Fruit fly (Drosophila melanogaster) whole organism, embryonic: ENCODE data around the gene CG1801.

ENCODE experiments used
- CG10274 ChIP-seq: fragments of 200-800 bp; sonication (Bioruptor generic); optimal IDR thresholded peaks from 3 replicates; lab custom pipeline; 2017; ENCODE audit warnings: missing biosample characterization, mild to moderate bottlenecking, missing genetic modification characterization
- CG10462 ChIP-seq: fragments of 200-800 bp; sonication (Bioruptor generic); optimal IDR thresholded peaks from 2 replicates; lab custom pipeline; 2016; ENCODE audit warnings: missing biosample characterization, missing genetic modification characterization
- CG10654 ChIP-seq: fragments of 200-800 bp; sonication (Bioruptor generic); optimal IDR thresholded peaks from 2 replicates; lab custom pipeline; 2016; ENCODE audit warnings: missing biosample characterization, missing genetic modification characterization
- CG11085 ChIP-seq: fragments of 200-800 bp; sonication (Bioruptor generic); IDR thresholded peaks from 2 replicates; pipeline ENCODE4 v1.3.6; 2022; ENCODE audit warnings: missing biosample characterization, missing genetic modification characterization
- CG11093 ChIP-seq: fragments of 200-800 bp; sonication (Bioruptor generic); IDR thresholded peaks from 3 replicates; pipeline ENCODE4 v1.3.6; 2022; ENCODE audit warnings: missing biosample characterization, missing genetic modification characterization
- CG11456 ChIP-seq: fragments of 200-800 bp; sonication (Bioruptor generic); IDR thresholded peaks from 3 replicates; pipeline ENCODE4 v1.3.6; 2022; ENCODE audit warnings: missing biosample characterization, missing genetic modification characterization
- CG11504 ChIP-seq: fragments of 200-800 bp; sonication (Bioruptor generic); optimal IDR thresholded peaks from 3 replicates; lab custom pipeline; 2019; ENCODE audit warnings: missing biosample characterization, mild to moderate bottlenecking, missing genetic modification characterization, moderate library complexity
- CG12219 ChIP-seq: fragments of 200-800 bp; sonication (Bioruptor generic); optimal IDR thresholded peaks from 3 replicates; lab custom pipeline; 2018; ENCODE audit warnings: missing biosample characterization, mild to moderate bottlenecking, missing genetic modification characterization
- CG12769 ChIP-seq: fragments of 200-800 bp; sonication (Bioruptor generic); optimal IDR thresholded peaks from 2 replicates; lab custom pipeline; 2019; ENCODE audit warnings: missing biosample characterization, mild to moderate bottlenecking, missing genetic modification characterization, moderate library complexity
- CG13296 ChIP-seq: fragments of 200-800 bp; sonication (Bioruptor generic); optimal IDR thresholded peaks from 3 replicates; lab custom pipeline; 2018; ENCODE audit warnings: missing biosample characterization, mild to moderate bottlenecking, missing genetic modification characterization
- CG15269 ChIP-seq: fragments of 200-800 bp; sonication (Bioruptor generic); optimal IDR thresholded peaks from 2 replicates; lab custom pipeline; 2018; ENCODE audit warnings: missing biosample characterization, mild to moderate bottlenecking, missing genetic modification characterization, moderate library complexity
- CG1529 ChIP-seq: fragments of 200-800 bp; sonication (Bioruptor generic); optimal IDR thresholded peaks from 3 replicates; lab custom pipeline; 2018; ENCODE audit warnings: missing biosample characterization, missing genetic modification characterization
- CG15479 ChIP-seq: fragments of 200-800 bp; sonication (Bioruptor generic); optimal IDR thresholded peaks from 3 replicates; lab custom pipeline; 2019; ENCODE audit warnings: missing biosample characterization, mild to moderate bottlenecking, missing genetic modification characterization, moderate library complexity
- CG2199 ChIP-seq: fragments of 200-800 bp; sonication (Bioruptor generic); IDR thresholded peaks from 3 replicates; pipeline ENCODE4 v1.3.6; 2022; ENCODE audit warnings: missing biosample characterization, missing genetic modification characterization
- CG2712 ChIP-seq: fragments of 200-800 bp; optimal IDR thresholded peaks from 3 replicates; lab custom pipeline; 2019; ENCODE audit warnings: missing biosample characterization, mild to moderate bottlenecking, missing genetic modification characterization, moderate library complexity
- CG42726 ChIP-seq: fragments of 200-800 bp; sonication (Bioruptor generic); IDR thresholded peaks from 2 replicates; pipeline ENCODE4 v1.3.6; 2022; ENCODE audit warnings: missing biosample characterization, missing genetic modification characterization; ENCODE audit not compliant: partially characterized antibody
- CG6272 ChIP-seq: fragments of 200-800 bp; sonication (Bioruptor generic); IDR thresholded peaks from 2 replicates; pipeline ENCODE4 v1.3.6; 2022; ENCODE audit warnings: missing biosample characterization, missing genetic modification characterization
- CG6765 ChIP-seq: fragments of 200-800 bp; sonication (Bioruptor generic); optimal IDR thresholded peaks from 3 replicates; lab custom pipeline; 2017; ENCODE audit warnings: missing biosample characterization, mild to moderate bottlenecking, missing genetic modification characterization
- CG7786 ChIP-seq: fragments of 200-800 bp; sonication (Bioruptor generic); optimal IDR thresholded peaks from 2 replicates; lab custom pipeline; 2016; ENCODE audit warnings: missing biosample characterization, missing genetic modification characterization
- CG8924 ChIP-seq: fragments of 200-800 bp; optimal IDR thresholded peaks from 3 replicates; lab custom pipeline; 2019; ENCODE audit warnings: missing biosample characterization, mild to moderate bottlenecking, missing genetic modification characterization, moderate library complexity
- CG9876 ChIP-seq: fragments of 200-800 bp; sonication (Bioruptor generic); optimal IDR thresholded peaks from 2 replicates; lab custom pipeline; 2016; ENCODE audit warnings: missing biosample characterization, missing genetic modification characterization
- CG9932 ChIP-seq: fragments of 200-800 bp; sonication (Bioruptor generic); IDR thresholded peaks from 2 replicates; pipeline ENCODE4 v1.3.6; 2022; ENCODE audit warnings: missing biosample characterization, missing genetic modification characterization
- D19A ChIP-seq: fragments of 200-800 bp; optimal IDR thresholded peaks from 3 replicates; lab custom pipeline; 2019; ENCODE audit warnings: missing biosample characterization, mild to moderate bottlenecking, missing genetic modification characterization, moderate library complexity
- Dp ChIP-seq: fragments of 200-800 bp; sonication (Bioruptor generic); optimal IDR thresholded peaks from 2 replicates; lab custom pipeline; 2018; ENCODE audit warnings: missing biosample characterization, mild to moderate bottlenecking, missing genetic modification characterization, moderate library complexity
- E2f2 ChIP-seq: fragments of 200-800 bp; sonication (Bioruptor generic); IDR thresholded peaks from 2 replicates; pipeline ENCODE4 v1.3.6; 2022; ENCODE audit warnings: missing biosample characterization, missing genetic modification characterization
- HLH54F ChIP-seq: fragments of 200-800 bp; sonication (Bioruptor generic); optimal IDR thresholded peaks from 3 replicates; lab custom pipeline; 2016; ENCODE audit warnings: missing biosample characterization, missing genetic modification characterization
- Jarid2 ChIP-seq: fragments of 200-800 bp; sonication (Bioruptor generic); optimal IDR thresholded peaks from 3 replicates; lab custom pipeline; 2017; ENCODE audit warnings: mild to moderate bottlenecking, missing biosample characterization, missing genetic modification reagents, missing genetic modification characterization
- NC2β ChIP-seq: fragments of 200-800 bp; sonication (Bioruptor generic); optimal IDR thresholded peaks from 2 replicates; lab custom pipeline; 2016; ENCODE audit warnings: missing biosample characterization, missing genetic modification characterization
- Neu2 ChIP-seq: fragments of 200-800 bp; sonication (Bioruptor generic); optimal IDR thresholded peaks from 3 replicates; lab custom pipeline; 2016; ENCODE audit warnings: missing biosample characterization, missing genetic modification characterization, borderline replicate concordance
- Ptx1 ChIP-seq: fragments of 200-800 bp; sonication (Bioruptor generic); IDR thresholded peaks from 2 replicates; pipeline ENCODE4 v1.3.6; 2022; ENCODE audit warnings: missing biosample characterization, missing genetic modification characterization
- Ssrp ChIP-seq: fragments of 200-800 bp; sonication (Bioruptor generic); optimal IDR thresholded peaks from 2 replicates; lab custom pipeline; 2018; ENCODE audit warnings: missing biosample characterization, mild to moderate bottlenecking, missing genetic modification characterization, moderate library complexity
- Vsx1 ChIP-seq: fragments of 200-800 bp; sonication (Bioruptor generic); optimal IDR thresholded peaks from 2 replicates; lab custom pipeline; 2017; ENCODE audit warnings: missing biosample characterization, mild to moderate bottlenecking, missing genetic modification characterization, missing genetic modification reagents
- Xbp1 ChIP-seq: fragments of 200-800 bp; sonication (Bioruptor generic); optimal IDR thresholded peaks from 3 replicates; lab custom pipeline; 2016; ENCODE audit warnings: missing biosample characterization, mild to moderate bottlenecking, missing genetic modification characterization
- bab2 ChIP-seq: fragments of 200-800 bp; sonication (Bioruptor generic); optimal IDR thresholded peaks from 2 replicates; lab custom pipeline; 2016; ENCODE audit warnings: missing biosample characterization, missing genetic modification characterization
- br ChIP-seq: fragments of >200 bp; optimal IDR thresholded peaks from 2 replicates; lab custom pipeline; 2017
- cwo ChIP-seq: fragments of 200-800 bp; sonication (Bioruptor generic); optimal IDR thresholded peaks from 3 replicates; lab custom pipeline; 2017; ENCODE audit warnings: missing biosample characterization, missing genetic modification characterization, mild to moderate bottlenecking, moderate library complexity, missing genetic modification reagents
- dan ChIP-seq: fragments of 200-800 bp; sonication (Bioruptor generic); IDR thresholded peaks from 2 replicates; pipeline ENCODE4 v1.3.6; 2022; ENCODE audit warnings: missing biosample characterization, missing genetic modification characterization
- disco-r ChIP-seq: fragments of 200-800 bp; sonication (Bioruptor generic); optimal IDR thresholded peaks from 2 replicates; lab custom pipeline; 2016; ENCODE audit warnings: missing biosample characterization, missing genetic modification characterization
- gt ChIP-seq: fragments of 200-800 bp; sonication (Bioruptor generic); IDR thresholded peaks from 2 replicates; pipeline ENCODE4 v1.3.6; 2022; ENCODE audit warnings: missing biosample characterization, missing genetic modification characterization
- her ChIP-seq: fragments of 200-800 bp; sonication (Bioruptor generic); optimal IDR thresholded peaks from 2 replicates; lab custom pipeline; 2016; ENCODE audit warnings: missing biosample characterization, missing genetic modification characterization
- jigr1 ChIP-seq: fragments of 200-800 bp; sonication (Bioruptor generic); IDR thresholded peaks from 3 replicates; pipeline ENCODE4 v1.3.6; 2022; ENCODE audit warnings: missing biosample characterization, missing genetic modification characterization
- jumu ChIP-seq: fragments of 200-800 bp; sonication (Bioruptor generic); optimal IDR thresholded peaks from 3 replicates; lab custom pipeline; 2016; ENCODE audit warnings: missing biosample characterization, missing genetic modification characterization
- nom ChIP-seq: fragments of 200-800 bp; sonication (Bioruptor generic); optimal IDR thresholded peaks from 2 replicates; lab custom pipeline; 2017; ENCODE audit warnings: missing biosample characterization, missing genetic modification characterization, mild to moderate bottlenecking, moderate library complexity, missing genetic modification reagents
- pum ChIP-seq: fragments of 200-800 bp; sonication (Bioruptor generic); optimal IDR thresholded peaks from 2 replicates; lab custom pipeline; 2016; ENCODE audit warnings: missing biosample characterization, missing genetic modification characterization
- row ChIP-seq: fragments of 200-800 bp; sonication (Bioruptor generic); IDR thresholded peaks from 3 replicates; pipeline ENCODE4 v1.3.6; 2022; ENCODE audit warnings: missing biosample characterization, missing genetic modification characterization
- shn ChIP-seq: fragments of 200-800 bp; sonication (Bioruptor generic); optimal IDR thresholded peaks from 3 replicates; lab custom pipeline; 2016; ENCODE audit warnings: missing biosample characterization, missing genetic modification characterization
- sisA ChIP-seq: fragments of 200-800 bp; sonication (Bioruptor generic); IDR thresholded peaks from 2 replicates; pipeline ENCODE4 v1.3.6; 2022; ENCODE audit warnings: missing biosample characterization, missing genetic modification characterization
- so ChIP-seq: fragments of 200-800 bp; sonication (Bioruptor generic); IDR thresholded peaks from 3 replicates; pipeline ENCODE4 v1.3.6; 2022; ENCODE audit warnings: missing biosample characterization, missing genetic modification characterization
- tin ChIP-seq: fragments of 200-800 bp; sonication (Bioruptor generic); optimal IDR thresholded peaks from 3 replicates; lab custom pipeline; 2016; ENCODE audit warnings: missing biosample characterization, missing genetic modification characterization
- usp ChIP-seq: fragments of >200 bp; optimal IDR thresholded peaks from 2 replicates; lab custom pipeline; 2017; ENCODE audit warnings: missing biosample characterization, missing genetic modification characterization
- z ChIP-seq: fragments of 200-800 bp; sonication (Bioruptor generic); IDR thresholded peaks from 3 replicates; pipeline ENCODE4 v1.3.6; 2022; ENCODE audit warnings: missing biosample characterization, missing genetic modification characterization

The CG1801 gene

DNA sequence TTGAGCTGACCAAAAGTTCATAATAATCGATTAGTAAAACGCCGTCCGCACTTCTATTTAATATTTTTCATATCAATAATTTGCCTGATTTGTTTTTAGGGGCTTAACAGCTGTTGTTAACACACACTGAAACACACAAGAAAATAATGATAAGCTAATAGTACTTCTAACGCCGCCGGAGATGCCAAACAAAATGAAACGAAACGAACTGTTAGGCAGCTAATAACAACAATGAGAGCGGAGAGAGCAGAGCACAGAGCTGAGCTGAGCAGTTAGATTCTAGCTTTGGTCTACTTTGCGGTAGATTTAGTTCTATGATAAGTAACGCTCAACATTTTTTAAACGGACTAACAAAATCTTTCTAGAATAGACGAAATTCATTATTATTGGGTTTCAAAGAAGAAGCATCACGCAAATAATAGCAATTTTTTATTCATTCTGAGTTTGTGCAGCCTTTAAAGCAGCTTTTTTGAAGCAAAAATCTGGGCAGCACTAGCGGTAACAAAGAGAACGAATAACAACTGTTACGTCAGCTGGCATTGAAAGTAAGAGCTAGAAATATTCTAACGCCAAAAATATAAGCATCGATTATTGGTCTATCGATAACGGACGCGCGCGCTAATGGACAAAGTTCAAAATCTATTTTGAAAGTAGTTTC, 10.7 kb downstream of the CG1801 start, which contains the start of gene Abca3:
Gene Abca3, minus strand, starts transcription at position 181 of the 658 bp plus-strand sequence.
- peak; percentile 57 for TF ChIP-seq tin
- no peak for TF ChIP-seq dan (GFP tag; lab: Robert Waterston, UW)
- TF ChIP-seq Neu2, result no peak
- no peak for TF ChIP-seq nom (GFP tag; lab: Kevin White, UChicago)
- TF ChIP-seq CG6765 (GFP tag; lab: Kevin White, UChicago), result peak; percentile 50
- TF ChIP-seq CG9932 (GFP tag; lab: Robert Waterston, UW), result peak; percentile 78
- TF ChIP-seq Xbp1 (GFP tag; lab: Kevin White, UChicago), result peak; percentile 55
- peak; percentile 68 for TF ChIP-seq Ptx1 (GFP tag; lab: Robert Waterston, UW)
- TF ChIP-seq Ssrp, result peak; percentile 38
- TF ChIP-seq D19A, result peak; percentile 22
- peak; percentile 59 for TF ChIP-seq cwo (GFP tag; lab: Kevin White, UChicago)
- peak; percentile 89 for TF ChIP-seq Vsx1 (GFP tag; lab: Kevin White, UChicago)
- no peak for TF ChIP-seq gt (GFP tag; lab: Robert Waterston, UW)
- TF ChIP-seq CG2712 (tag; lab: Kevin White, UChicago), result peak; percentile 66
- peak; percentile 35; the same call in 1 of the 2 replicates for TF ChIP-seq sisA (GFP tag; lab: Robert Waterston, UW)
- peak; percentile 96 for TF ChIP-seq row (GFP tag; lab: Robert Waterston, UW)
- TF ChIP-seq CG11093 (GFP tag; lab: Robert Waterston, UW), result peak; percentile 45; the same call in 1 of the 3 replicates
- TF ChIP-seq E2f2, result peak; percentile 84
- TF ChIP-seq CG42726 (GFP tag; lab: Robert Waterston, UW), result no peak
- peak; percentile 65 for TF ChIP-seq CG12769
- TF ChIP-seq CG10274 (GFP tag; lab: Kevin White, UChicago), result peak; percentile 13
- no peak for TF ChIP-seq disco-r (GFP tag; lab: Kevin White, UChicago)
- TF ChIP-seq jumu (GFP tag; lab: Kevin White, UChicago), result peak; percentile 23
- peak; percentile 77 for TF ChIP-seq Dp
- TF ChIP-seq CG10654 (GFP tag; lab: Kevin White, UChicago), result peak; percentile 4
- no peak for TF ChIP-seq CG11085 (GFP tag; lab: Robert Waterston, UW)
- peak; percentile 63 for TF ChIP-seq shn (GFP tag; lab: Kevin White, UChicago)
- TF ChIP-seq CG15479 (GFP tag; lab: Kevin White, UChicago), result no peak
- TF ChIP-seq usp (GFP tag; lab: Kevin White, UChicago), result no peak
- TF ChIP-seq CG15269 (tag; lab: Kevin White, UChicago), result peak; percentile 69
- TF ChIP-seq CG10462 (GFP tag; lab: Kevin White, UChicago), result no peak
- 0 out of 3 replicates have a peak, but pooled peaks have one; percentile 48 for TF ChIP-seq CG11456 (GFP tag; lab: Robert Waterston, UW)
- TF ChIP-seq CG8924 (tag; lab: Kevin White, UChicago), result peak; percentile 68
- no peak for TF ChIP-seq br (lab: Kevin White, UChicago)
- no peak for TF ChIP-seq so
- no peak for TF ChIP-seq CG2199
- peak; percentile 65 for TF ChIP-seq CG13296 (GFP tag; lab: Kevin White, UChicago)
- no peak for TF ChIP-seq Jarid2 (GFP tag; lab: Kevin White, UChicago)
- no peak; the same call in 1 of the 2 replicates for TF ChIP-seq CG6272 (GFP tag; lab: Robert Waterston, UW)
- TF ChIP-seq NC2β (GFP tag; lab: Kevin White, UChicago), result peak; percentile 22
- TF ChIP-seq CG11504, result peak; percentile 66
- TF ChIP-seq CG12219 (GFP tag; lab: Kevin White, UChicago), result peak; percentile 48
- TF ChIP-seq bab2 (GFP tag; lab: Kevin White, UChicago), result peak; percentile 2
- peak; percentile 55 for TF ChIP-seq CG7786 (GFP tag; lab: Kevin White, UChicago)
- TF ChIP-seq pum (GFP tag; lab: Kevin White, UChicago), result peak; percentile 48
- no peak for TF ChIP-seq CG1529 (GFP tag; lab: Kevin White, UChicago)
- TF ChIP-seq her, result peak; percentile 41
- TF ChIP-seq CG9876 (GFP tag; lab: Kevin White, UChicago), result no peak
- TF ChIP-seq HLH54F (GFP tag; lab: Kevin White, UChicago), result peak; percentile 50
- no peak for TF ChIP-seq z (GFP tag; lab: Robert Waterston, UW)
- TF ChIP-seq jigr1 (GFP tag; lab: Robert Waterston, UW), result no peak
